Fruit fly (Drosophila melanogaster): ENCODE results near the gene CG14453.
A peak's percentile ranks its signal among the peaks of the same experiment; 100 is the strongest.

- TF ChIP-seq CG18011 (GFP tag; optimal IDR thresholded peaks at IDR 0.05) (no peak), Hr78 (GFP tag; optimal IDR thresholded peaks at IDR 0.05) (peak in 1 of 2 experiments; percentile 18), usp (GFP tag; optimal IDR thresholded peaks at IDR 0.05) (no peak)
These were observed 44.1 kb downstream of the CG14453 start, which contains the start of gene CG11241 for dm6 chr3L:22737732-22738611.

All from whole organism, embryonic.